Worm (Caenorhabditis elegans) whole organism, L1 larva: ENCODE results near the gene xbp-1.

Experiments
- ama-1 ChIP-seq: fragments of 150-350 bp; optimal IDR thresholded peaks from 2 replicates; lab custom pipeline; 2014
- egl-27 ChIP-seq, 2 experiments: fragments of 150-350 bp in 1 of 2; sonication (generic microtip); optimal IDR thresholded peaks; 3 replicates each; lab custom pipeline; 2017 to 2018; ENCODE audit warnings: missing biosample characterization in 2 of 2, missing genetic modification characterization in 2 of 2, missing genetic modification reagents in 2 of 2
- elt-3 ChIP-seq, 6 experiments: fragments of 150-350 bp in 1 of 6; sonication (generic microtip); optimal IDR thresholded peaks; 2 replicates each; lab custom pipeline; 2017 to 2018; ENCODE audit warnings: missing biosample characterization in 6 of 6, missing genetic modification characterization in 6 of 6, inconsistent platforms in 1 of 6
- irx-1 ChIP-seq: sonication (generic microtip); optimal IDR thresholded peaks from 2 replicates; lab custom pipeline; 2016; ENCODE audit warnings: missing genetic modification characterization, missing compliant biosample characterization
- mep-1 ChIP-seq: fragments of 150-350 bp; optimal IDR thresholded peaks from 2 replicates; lab custom pipeline; 2014; ENCODE audit warnings: missing biosample characterization, missing genetic modification characterization
- nhr-11 ChIP-seq: fragments of 150-350 bp; optimal IDR thresholded peaks from 2 replicates; lab custom pipeline; 2014; ENCODE audit warnings: missing biosample characterization, missing genetic modification characterization
- nhr-47 ChIP-seq: sonication (generic microtip); optimal IDR thresholded peaks from 2 replicates; lab custom pipeline; 2016; ENCODE audit warnings: mild to moderate bottlenecking, missing genetic modification characterization, moderate library complexity, missing compliant biosample characterization
- unc-130 ChIP-seq: fragments of 150-350 bp; optimal IDR thresholded peaks from 2 replicates; lab custom pipeline; 2017; ENCODE audit warnings: missing biosample characterization, missing genetic modification characterization, inconsistent platforms

ce11 chrIII:4193659-4194103, at the start of gene xbp-1:
- TF ChIP-seq mep-1 (peak; percentile 91), elt-3 (tag; optimal IDR thresholded peaks at IDR 0.05; lab: Kevin White, UChicago) (peak in 4 of 6 experiments; percentile 25 to 75 (median 64)), unc-130 (tag; lab: Kevin White, UChicago) (no peak), egl-27 (tag; optimal IDR thresholded peaks at IDR 0.05; lab: Kevin White, UChicago) (peak in 1 of 2 experiments; percentile 65), ama-1 (lab: Kevin White, UChicago) (peak; percentile 45), nhr-11 (tag; lab: Kevin White, UChicago) (peak; percentile 75), nhr-47 (tag; lab: Kevin White, UChicago) (peak; percentile 88), irx-1 (tag; lab: Kevin White, UChicago) (peak; percentile 45)
